Worm (Caenorhabditis elegans) whole organism, L4 larva: Measurements from ENCODE around the gene C04E12.5.
"Not testable (repeated sequence)": the region's sequence is repeated elsewhere in the genome, so short reads cannot be mapped to it uniquely, and the experiment has no call there.

Experiments
- F26F4.8 ChIP-seq: fragments of 200-800 bp; sonication (Bioruptor generic); conservative IDR thresholded peaks from 2 replicates; pipeline ENCODE4 v1.3.6; 2022; ENCODE audit warnings: missing genetic modification characterization, missing compliant biosample characterization
- F37D6.2 ChIP-seq: sonication (generic microtip); optimal IDR thresholded peaks from 2 replicates; lab custom pipeline; 2016; ENCODE audit warnings: mild to moderate bottlenecking, missing genetic modification characterization, missing compliant biosample characterization
- F44E2.7 ChIP-seq: fragments of 200-800 bp; sonication (Bioruptor generic); IDR thresholded peaks from 2 replicates; pipeline ENCODE4 v2.1.2; 2022; ENCODE audit warnings: missing genetic modification characterization, missing compliant biosample characterization
- F49E8.2 ChIP-seq: sonication (generic microtip); optimal IDR thresholded peaks from 2 replicates; lab custom pipeline; 2016; ENCODE audit warnings: missing compliant biosample characterization, mild to moderate bottlenecking, missing genetic modification characterization, borderline replicate concordance
- R02D3.7 ChIP-seq: fragments of 150-350 bp; sonication (generic microtip); optimal IDR thresholded peaks from 3 replicates; lab custom pipeline; 2014; ENCODE audit warnings: missing biosample characterization, missing genetic modification characterization
- Y48G9A.11 ChIP-seq: fragments of 200-800 bp; sonication (Bioruptor generic); IDR thresholded peaks from 2 replicates; pipeline ENCODE4 v1.3.6; 2022; ENCODE audit warnings: missing genetic modification reagents, missing genetic modification characterization, missing compliant biosample characterization
- ZK337.2 ChIP-seq: fragments of 200-800 bp; sonication (Bioruptor generic); IDR thresholded peaks from 2 replicates; pipeline ENCODE4 v1.3.6; 2022; ENCODE audit warnings: missing genetic modification reagents, missing genetic modification characterization, missing compliant biosample characterization
- ZK546.5 ChIP-seq, 2 experiments: sonication (generic microtip); optimal IDR thresholded peaks; 2 replicates each; lab custom pipeline; 2017; ENCODE audit warnings: missing biosample characterization in 2 of 2, missing genetic modification characterization in 2 of 2
- aha-1 ChIP-seq: fragments of 150-350 bp; peaks from one replicate; lab custom pipeline; 2014; ENCODE audit warnings: missing biosample characterization, missing genetic modification characterization
- ceh-32 ChIP-seq: sonication (generic microtip); optimal IDR thresholded peaks from 2 replicates; lab custom pipeline; 2016; ENCODE audit warnings: mild to moderate bottlenecking, missing genetic modification characterization, missing compliant biosample characterization; ENCODE audit not compliant: poor library complexity
- ceh-44 ChIP-seq: fragments of 200-800 bp; sonication (Bioruptor generic); IDR thresholded peaks from 2 replicates; pipeline ENCODE4 v1.3.6; 2022; ENCODE audit warnings: missing genetic modification reagents, missing genetic modification characterization, missing compliant biosample characterization
- daf-16 ChIP-seq, 3 experiments: sonication (generic microtip); optimal IDR thresholded peaks; 2 replicates each; lab custom pipeline; 2016 to 2017; ENCODE audit warnings: missing genetic modification characterization in 3 of 3, missing genetic modification reagents in 3 of 3, mild to moderate bottlenecking in 2 of 3, missing compliant biosample characterization in 2 of 3, missing biosample characterization in 1 of 3, moderate library complexity in 1 of 3
- dmd-9 ChIP-seq: fragments of 200-800 bp; sonication (Bioruptor generic); IDR thresholded peaks from 2 replicates; pipeline ENCODE4 v1.3.6; 2022; ENCODE audit warnings: missing genetic modification reagents, missing genetic modification characterization, missing compliant biosample characterization
- duxl-1 ChIP-seq: sonication (generic microtip); optimal IDR thresholded peaks from 2 replicates; lab custom pipeline; 2016; ENCODE audit warnings: mild to moderate bottlenecking, missing genetic modification characterization, moderate library complexity, missing compliant biosample characterization; ENCODE audit not compliant: poor library complexity
- egl-27 ChIP-seq: sonication (generic microtip); optimal IDR thresholded peaks from 3 replicates; lab custom pipeline; 2017; ENCODE audit warnings: missing biosample characterization, missing genetic modification reagents, missing genetic modification characterization
- fkh-10 ChIP-seq: fragments of 150-350 bp; optimal IDR thresholded peaks from 2 replicates; lab custom pipeline; 2014; ENCODE audit warnings: missing biosample characterization, missing genetic modification reagents, missing genetic modification characterization
- hlh-11 ChIP-seq: fragments of 200-800 bp; sonication (Bioruptor generic); optimal IDR thresholded peaks from 2 replicates; lab custom pipeline; 2018; ENCODE audit warnings: mild to moderate bottlenecking, missing genetic modification characterization, missing compliant biosample characterization
- jun-1 ChIP-seq: fragments of 150-350 bp; optimal IDR thresholded peaks from 2 replicates; lab custom pipeline; 2014; ENCODE audit warnings: missing biosample characterization, missing genetic modification reagents, missing genetic modification characterization
- lim-7 ChIP-seq: fragments of 200-800 bp; sonication (Bioruptor generic); IDR thresholded peaks from 2 replicates; pipeline ENCODE4 v1.3.6; 2022; ENCODE audit warnings: missing genetic modification characterization, missing compliant biosample characterization
- lin-13 ChIP-seq: fragments of 150-350 bp; optimal IDR thresholded peaks from 2 replicates; lab custom pipeline; 2014; ENCODE audit warnings: missing biosample characterization, missing genetic modification reagents, missing genetic modification characterization
- lin-38 ChIP-seq: fragments of 200-800 bp; sonication (Bioruptor generic); IDR thresholded peaks from 2 replicates; pipeline ENCODE4 v1.3.6; 2022; ENCODE audit warnings: missing genetic modification reagents, missing genetic modification characterization, missing compliant biosample characterization
- lin-39 ChIP-seq: fragments of 150-350 bp; optimal IDR thresholded peaks from 2 replicates; lab custom pipeline; 2014; ENCODE audit warnings: missing biosample characterization, missing genetic modification reagents, missing genetic modification characterization
- lsy-2 ChIP-seq, 2 experiments: fragments of 150-350 bp in 1 of 2; sonication (generic microtip) in 1 of 2; optimal IDR thresholded peaks; 2 replicates each; lab custom pipeline; 2014 to 2017; ENCODE audit warnings: missing biosample characterization in 2 of 2, missing genetic modification characterization in 2 of 2
- madf-9 ChIP-seq: fragments of 200-800 bp; sonication (Bioruptor generic); conservative IDR thresholded peaks from 2 replicates; pipeline ENCODE4 v1.3.6; 2022; ENCODE audit warnings: missing genetic modification reagents, missing genetic modification characterization, missing compliant biosample characterization
- mdt-29 ChIP-seq: fragments of 200-800 bp; sonication (Bioruptor generic); IDR thresholded peaks from 2 replicates; pipeline ENCODE4 v1.3.6; 2022; ENCODE audit warnings: missing genetic modification reagents, missing genetic modification characterization, missing compliant biosample characterization
- mes-2 ChIP-seq: sonication (generic microtip); optimal IDR thresholded peaks from 2 replicates; lab custom pipeline; 2016; ENCODE audit warnings: missing genotype, mild to moderate bottlenecking, missing genetic modification characterization, missing compliant biosample characterization; ENCODE audit not compliant: poor library complexity, severe bottlenecking
- mxl-3 ChIP-seq: fragments of 200-800 bp; sonication (Bioruptor generic); optimal IDR thresholded peaks from 2 replicates; lab custom pipeline; 2018; ENCODE audit warnings: mild to moderate bottlenecking, missing genetic modification characterization, missing compliant biosample characterization
- nhr-111 ChIP-seq: fragments of 200-800 bp; sonication (Bioruptor generic); optimal IDR thresholded peaks from 2 replicates; lab custom pipeline; 2018; ENCODE audit warnings: mild to moderate bottlenecking, missing genetic modification characterization, missing compliant biosample characterization
- nhr-42 ChIP-seq: fragments of 200-800 bp; sonication (Bioruptor generic); IDR thresholded peaks from 2 replicates; pipeline ENCODE4 v1.3.6; 2022; ENCODE audit warnings: missing genetic modification characterization, missing compliant biosample characterization
- nhr-48 ChIP-seq: sonication (generic microtip); optimal IDR thresholded peaks from 2 replicates; lab custom pipeline; 2016; ENCODE audit warnings: mild to moderate bottlenecking, missing genetic modification characterization, missing compliant biosample characterization
- nhr-77 ChIP-seq: fragments of 150-350 bp; optimal IDR thresholded peaks from 2 replicates; lab custom pipeline; 2014; ENCODE audit warnings: missing biosample characterization, missing genetic modification characterization
- pqm-1 ChIP-seq: sonication (generic microtip); optimal IDR thresholded peaks from 2 replicates; lab custom pipeline; 2017; ENCODE audit warnings: missing biosample characterization, missing genetic modification characterization
- rbr-2 ChIP-seq: sonication (generic microtip); optimal IDR thresholded peaks from 2 replicates; lab custom pipeline; 2016; ENCODE audit warnings: missing genotype, missing genetic modification characterization, missing compliant biosample characterization
- sdz-12 ChIP-seq: fragments of 200-800 bp; sonication (Bioruptor generic); optimal IDR thresholded peaks from 2 replicates; lab custom pipeline; 2018; ENCODE audit warnings: mild to moderate bottlenecking, missing genetic modification characterization, missing compliant biosample characterization
- set-16 ChIP-seq: fragments of 200-800 bp; sonication (Bioruptor generic); IDR thresholded peaks from 2 replicates; pipeline ENCODE4 v1.3.6; 2022; ENCODE audit warnings: missing genetic modification reagents, missing genetic modification characterization, missing compliant biosample characterization
- skn-1 ChIP-seq: fragments of 150-350 bp; optimal IDR thresholded peaks from 2 replicates; lab custom pipeline; 2014; ENCODE audit warnings: missing biosample characterization, missing genetic modification characterization
- snpc-1.2 ChIP-seq: fragments of 200-800 bp; sonication (Bioruptor generic); IDR thresholded peaks from 2 replicates; pipeline ENCODE4 v1.3.6; 2022; ENCODE audit warnings: missing genetic modification reagents, missing genetic modification characterization, missing compliant biosample characterization
- spr-1 ChIP-seq: sonication (generic microtip); optimal IDR thresholded peaks from 2 replicates; lab custom pipeline; 2016; ENCODE audit warnings: mild to moderate bottlenecking, missing genetic modification characterization, missing compliant biosample characterization
- unc-62 ChIP-seq, 3 experiments: fragments of 150-350 bp in 1 of 3; sonication (generic microtip); optimal IDR thresholded peaks in 2 of 3; peaks in 1 of 3; 1 replicate in 1 of 3; 2 replicates in 2 of 3; lab custom pipeline; 2014 to 2017; ENCODE audit warnings: missing biosample characterization in 3 of 3, missing genetic modification characterization in 3 of 3, missing genetic modification reagents in 3 of 3, missing genotype in 1 of 3
- zag-1 ChIP-seq: fragments of 150-350 bp; optimal IDR thresholded peaks from 2 replicates; lab custom pipeline; 2014; ENCODE audit warnings: missing biosample characterization, missing genetic modification characterization
- ztf-11 ChIP-seq: fragments of 150-350 bp; optimal IDR thresholded peaks from 2 replicates; lab custom pipeline; 2014; ENCODE audit warnings: missing biosample characterization, missing genetic modification characterization

Gene C04E12.5

DNA sequence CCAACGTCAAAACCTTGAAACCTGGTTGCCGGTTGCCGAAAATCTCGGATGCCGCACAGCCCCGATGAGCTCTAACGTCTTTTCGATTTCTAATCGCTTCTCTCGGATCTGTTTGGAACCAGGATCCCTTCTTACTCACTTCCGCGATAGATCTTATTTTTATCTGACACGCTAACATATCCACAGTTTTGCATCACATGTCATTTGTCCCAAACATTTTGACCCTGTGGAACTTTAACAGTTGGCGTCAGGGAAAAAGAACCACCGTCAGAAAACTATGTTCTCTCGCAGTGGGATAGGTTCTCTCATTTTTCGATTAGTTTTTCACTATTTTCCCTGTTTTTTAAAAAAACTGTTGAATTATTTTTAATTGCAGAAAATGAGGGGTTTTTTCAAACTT, 39.9 kb downstream of the C04E12.5 start, which contains the start of gene T20D4.11:
T20D4.11 (plus strand) TSS at position 377 of the 400 bp plus-strand sequence.
- TF ChIP-seq daf-16 (GFP tag; optimal IDR thresholded peaks at IDR 0.05; lab: Kevin White, UChicago) (peak in 1 of 2 experiments; percentile 62), daf-16 (tag; optimal IDR thresholded peaks at IDR 0.05; lab: Kevin White, UChicago) (no peak), F44E2.7 (GFP tag; lab: Robert Waterston, UW) (no peak), hlh-11 (tag; lab: Kevin White, UChicago) (peak; percentile 28)

DNA sequence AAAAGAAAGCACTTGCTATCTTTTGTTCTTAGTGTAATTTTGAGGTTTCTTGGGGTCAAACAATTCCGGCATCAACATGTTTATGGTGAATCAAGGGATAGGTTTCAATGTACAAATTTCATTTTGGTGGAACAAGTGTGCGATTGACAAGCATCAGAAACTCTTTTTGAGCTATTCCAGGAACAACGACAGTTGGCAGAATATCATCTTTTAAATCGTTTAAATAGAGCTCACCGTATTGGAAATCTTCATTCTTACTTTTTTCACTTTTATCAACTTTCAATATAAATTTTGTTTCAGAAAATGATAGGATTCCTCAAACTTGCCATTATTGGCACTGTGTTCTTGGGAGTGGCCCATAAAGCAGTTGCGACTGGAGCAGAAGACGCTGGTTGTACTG, 41.6 kb downstream of the C04E12.5 start, which contains the start of gene T20D4.10:
T20D4.10 (plus strand) TSS at position 301 of the 400 bp plus-strand sequence.
- peak in 1 of 2 experiments; percentile 25 for TF ChIP-seq daf-16 (GFP tag; optimal IDR thresholded peaks at IDR 0.05; lab: Kevin White, UChicago)
- not testable (repeated sequence) for TF ChIP-seq daf-16 (tag; optimal IDR thresholded peaks at IDR 0.05; lab: Kevin White, UChicago)

DNA sequence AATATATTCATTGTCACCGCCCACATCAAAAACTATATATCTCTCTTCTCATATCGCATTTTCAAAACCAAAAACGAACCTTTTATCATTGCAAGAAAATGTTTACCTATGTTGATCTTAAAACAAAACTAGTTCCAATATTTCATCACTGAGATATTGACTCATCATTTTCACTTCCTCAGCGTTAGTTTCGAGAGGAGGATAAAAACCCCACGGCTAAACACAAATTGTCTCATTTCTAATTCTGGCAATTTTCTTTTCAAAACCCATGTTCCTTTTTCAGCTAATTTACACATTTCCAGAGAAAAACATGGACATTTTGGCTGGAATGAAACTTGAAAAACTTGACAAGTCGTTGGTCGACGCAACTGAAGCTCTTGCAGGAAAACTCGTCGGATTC, 50.2 kb downstream of the C04E12.5 start, which contains the start of gene T20D4.7:
T20D4.7 (plus strand) TSS at position 301 of the 400 bp plus-strand sequence.
- TF ChIP-seq spr-1 (tag; lab: Kevin White, UChicago): no peak
- no peak for TF ChIP-seq F49E8.2 (tag; lab: Kevin White, UChicago)
- TF ChIP-seq jun-1 (tag; lab: Kevin White, UChicago): no peak
- no peak for TF ChIP-seq Y48G9A.11 (GFP tag; lab: Robert Waterston, UW)
- TF ChIP-seq zag-1 (tag; lab: Kevin White, UChicago): no peak
- TF ChIP-seq nhr-111 (GFP tag; lab: Kevin White, UChicago): no peak
- TF ChIP-seq F37D6.2 (tag; lab: Kevin White, UChicago): no peak
- no peak for TF ChIP-seq R02D3.7
- TF ChIP-seq F26F4.8 (GFP tag; lab: Robert Waterston, UW): no peak
- TF ChIP-seq snpc-1.2: no peak
- TF ChIP-seq ceh-32 (tag; lab: Kevin White, UChicago): no peak

DNA sequence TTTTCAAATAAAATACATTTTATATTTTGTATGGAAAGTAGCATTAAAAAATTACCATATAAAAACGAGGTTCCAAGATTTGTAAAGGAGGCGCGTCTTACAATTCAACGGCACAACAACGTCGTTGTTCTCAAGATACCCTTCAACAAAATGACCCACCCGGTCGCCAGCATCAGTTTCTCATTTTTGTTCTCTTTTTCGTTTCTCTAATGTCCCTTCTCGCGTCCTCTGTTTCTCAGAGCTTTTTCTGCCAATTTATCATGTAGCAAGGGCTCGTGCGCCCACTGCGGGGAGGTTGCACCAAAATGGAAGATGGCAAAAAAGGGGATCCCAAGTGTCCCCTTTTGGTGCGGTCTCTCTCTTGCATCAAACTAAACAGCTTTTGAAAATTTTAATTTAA, 51.1 kb downstream of the C04E12.5 start:
- TF ChIP-seq ZK337.2 (GFP tag; lab: Robert Waterston, UW) (0 out of 2 replicates have a peak, but pooled peaks have one; percentile 7), unc-62 (GFP tag; optimal IDR thresholded peaks at IDR 0.05 in 1 of 2; lab: Kevin White, UChicago) (peak in 1 of 2 experiments; percentile 61), unc-62 (tag; optimal IDR thresholded peaks at IDR 0.05; lab: Kevin White, UChicago) (no peak), ztf-11 (tag; lab: Kevin White, UChicago) (no peak), aha-1 (tag; lab: Kevin White, UChicago) (peak; percentile 81)

DNA sequence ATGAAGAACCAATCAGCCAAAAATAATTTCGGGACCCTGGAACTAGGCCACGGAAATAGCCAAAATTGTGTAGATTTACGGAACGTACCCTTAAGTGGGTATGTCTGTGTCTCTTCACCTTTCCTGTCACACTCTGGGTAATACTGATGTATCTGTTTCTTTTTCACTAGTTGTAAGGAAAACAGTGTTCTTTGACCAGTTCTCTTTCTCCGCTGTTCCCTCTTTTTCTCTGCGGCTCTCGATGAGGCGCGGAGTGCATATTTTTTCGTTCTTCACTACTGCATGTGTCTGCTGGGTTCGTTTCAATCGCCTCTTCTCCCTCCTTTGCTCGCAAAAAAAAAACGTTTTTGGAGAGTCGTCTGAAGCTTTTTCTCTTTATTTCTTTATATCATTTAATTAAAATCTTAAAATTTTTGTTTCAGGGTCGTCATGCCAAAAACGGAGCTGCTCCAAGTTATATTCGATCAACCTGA, 51.8 kb downstream of the C04E12.5 start, which contains the start of gene arrd-22:
arrd-22 (plus strand) TSS at position 423 of the 473 bp plus-strand sequence.
- TF ChIP-seq nhr-48 (tag; lab: Kevin White, UChicago) (peak; percentile 23), hlh-11 (tag; lab: Kevin White, UChicago) (peak; percentile 43), egl-27 (tag; lab: Kevin White, UChicago) (no peak), lin-38 (GFP tag; lab: Robert Waterston, UW) (no peak), duxl-1 (tag; lab: Kevin White, UChicago) (peak; percentile 75), ZK546.5 (tag; optimal IDR thresholded peaks at IDR 0.05; lab: Kevin White, UChicago) (no peak), ceh-44 (GFP tag; lab: Robert Waterston, UW) (no peak), nhr-111 (GFP tag; lab: Kevin White, UChicago) (no peak), lin-13 (no peak), set-16 (GFP tag; lab: Robert Waterston, UW) (no peak), rbr-2 (tag; lab: Kevin White, UChicago) (no peak), dmd-9 (GFP tag; lab: Robert Waterston, UW) (no peak), daf-16 (GFP tag; optimal IDR thresholded peaks at IDR 0.05; lab: Kevin White, UChicago) (no peak), daf-16 (tag; optimal IDR thresholded peaks at IDR 0.05; lab: Kevin White, UChicago) (no peak), madf-9 (GFP tag; lab: Robert Waterston, UW) (no peak), nhr-42 (no peak), mes-2 (tag; lab: Kevin White, UChicago) (no peak), skn-1 (no peak), lsy-2 (tag; optimal IDR thresholded peaks at IDR 0.05; lab: Kevin White, UChicago) (no peak), lin-39 (tag; lab: Kevin White, UChicago) (no peak), fkh-10 (no peak), lim-7 (GFP tag; lab: Robert Waterston, UW) (no peak), mxl-3 (GFP tag; lab: Kevin White, UChicago) (no peak), mdt-29 (no peak), pqm-1 (tag; lab: Kevin White, UChicago) (no peak), sdz-12 (no peak), nhr-77 (tag; lab: Kevin White, UChicago) (no peak), F37D6.2 (tag; lab: Kevin White, UChicago) (no peak)
